Worm (Caenorhabditis elegans) whole organism, midembryonic: ENCODE measurements around the gene leo-1.

ENCODE experiments used
- T22C8.4 ChIP-seq: fragments of 200-800 bp; sonication (Bioruptor generic); IDR thresholded peaks from 2 replicates; pipeline ENCODE4 v1.3.6; 2022; ENCODE audit warnings: missing genetic modification characterization, missing compliant biosample characterization
- cog-1 ChIP-seq: sonication (generic microtip); optimal IDR thresholded peaks from 2 replicates; lab custom pipeline; 2016; ENCODE audit warnings: missing genetic modification characterization, missing compliant biosample characterization
- flt-1 ChIP-seq: fragments of 200-800 bp; sonication (Bioruptor generic); IDR thresholded peaks from 2 replicates; pipeline ENCODE4 v1.3.6; 2022; ENCODE audit warnings: missing genetic modification characterization, missing compliant biosample characterization
- med-1 ChIP-seq: sonication (generic microtip); optimal IDR thresholded peaks from 2 replicates; lab custom pipeline; 2017; ENCODE audit warnings: missing genetic modification characterization, mild to moderate bottlenecking, missing compliant biosample characterization, antibody characterized with exemption, missing genetic modification reagents; ENCODE audit not compliant: insufficient read depth
- ref-1 ChIP-seq: fragments of 200-800 bp; sonication (Bioruptor generic); conservative IDR thresholded peaks from 2 replicates; pipeline ENCODE4 v1.3.6; 2022; ENCODE audit warnings: missing genetic modification reagents, missing genetic modification characterization, missing compliant biosample characterization
- tab-1 ChIP-seq: fragments of 200-800 bp; sonication (Bioruptor generic); IDR thresholded peaks from 2 replicates; pipeline ENCODE4 v1.3.6; 2022; ENCODE audit warnings: missing genetic modification characterization, missing compliant biosample characterization
- ztf-23 ChIP-seq: fragments of 200-800 bp; sonication (Bioruptor generic); IDR thresholded peaks from 2 replicates; pipeline ENCODE4 v1.3.6; 2022; ENCODE audit warnings: missing genetic modification reagents, missing genetic modification characterization, missing compliant biosample characterization
- ztf-29 ChIP-seq: fragments of 200-800 bp; sonication (Bioruptor generic); IDR thresholded peaks from 2 replicates; pipeline ENCODE4 v1.3.6; 2022; ENCODE audit warnings: missing genetic modification reagents, missing genetic modification characterization, missing compliant biosample characterization

leo-1 gene

ce11 chrIV:11285239-11285638 lies 43.9 kb downstream of the leo-1 start:
- TF ChIP-seq tab-1 (GFP tag; lab: Robert Waterston, UW) (no peak), med-1 (GFP tag; lab: Kevin White, UChicago) (no peak), flt-1 (GFP tag; lab: Robert Waterston, UW) (no peak), T22C8.4 (GFP tag; lab: Robert Waterston, UW) (no peak), ztf-29 (GFP tag; lab: Robert Waterston, UW) (no peak), ref-1 (GFP tag; lab: Robert Waterston, UW) (no peak), cog-1 (tag; lab: Kevin White, UChicago) (no peak), ztf-23 (no peak)

DNA sequence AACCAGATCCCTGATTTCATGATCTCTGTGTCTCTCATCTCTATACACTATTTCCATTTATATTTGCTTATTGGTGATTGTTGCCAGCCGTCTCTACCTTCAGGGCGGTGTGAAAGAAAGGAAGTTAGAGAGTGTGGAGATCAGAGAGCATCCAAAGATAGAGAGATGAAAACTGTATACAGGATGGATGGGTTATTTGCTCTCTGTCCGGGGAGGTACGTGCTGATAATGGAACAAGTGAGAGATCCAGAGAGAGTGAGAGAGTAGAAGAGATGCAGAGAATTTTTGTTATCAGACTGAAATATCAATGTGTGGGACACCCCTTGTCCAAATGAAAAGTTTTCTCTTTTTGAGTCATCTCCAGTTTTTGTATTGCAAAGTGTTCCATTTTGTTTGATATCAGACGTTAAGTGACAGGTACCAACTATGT lies 45.1 kb downstream of the leo-1 start:
- TF ChIP-seq T22C8.4 (GFP tag; lab: Robert Waterston, UW) (no peak), cog-1 (tag; lab: Kevin White, UChicago) (no peak), flt-1 (GFP tag; lab: Robert Waterston, UW) (no peak), med-1 (GFP tag; lab: Kevin White, UChicago) (no peak), ztf-29 (GFP tag; lab: Robert Waterston, UW) (no peak)
